Fruit fly (Drosophila melanogaster) whole organism, prepupa: Measurements from ENCODE around the gene CG7183.
A peak's percentile ranks its signal among the peaks of the same experiment; 100 is the strongest.

ENCODE experiments used
- CG11762 ChIP-seq: fragments of 200-800 bp; sonication (Bioruptor generic); optimal IDR thresholded peaks from 3 replicates; lab custom pipeline; 2016; ENCODE audit warnings: missing biosample characterization, missing genetic modification characterization; ENCODE audit not compliant: insufficient read depth
- CG11902 ChIP-seq: fragments of 200-800 bp; sonication (Bioruptor generic); optimal IDR thresholded peaks from 3 replicates; lab custom pipeline; 2016; ENCODE audit warnings: missing biosample characterization, missing genetic modification characterization
- CG15336 ChIP-seq: fragments of 200-800 bp; sonication (Bioruptor generic); IDR thresholded peaks from 2 replicates; pipeline ENCODE4 v1.3.6; 2022; ENCODE audit warnings: missing biosample characterization, missing genetic modification characterization
- CG1621 ChIP-seq: fragments of 200-800 bp; sonication (Bioruptor generic); optimal IDR thresholded peaks from 3 replicates; lab custom pipeline; 2018; ENCODE audit warnings: missing biosample characterization, mild to moderate bottlenecking, missing genetic modification characterization
- CG34406 ChIP-seq: fragments of 200-800 bp; sonication (Bioruptor generic); optimal IDR thresholded peaks from 3 replicates; lab custom pipeline; 2016; ENCODE audit warnings: missing biosample characterization, missing genetic modification characterization
- CG3919 ChIP-seq: fragments of 200-800 bp; sonication (Bioruptor generic); optimal IDR thresholded peaks from 3 replicates; lab custom pipeline; 2016; ENCODE audit warnings: missing biosample characterization, missing genetic modification characterization
- CG4318 ChIP-seq: fragments of 200-800 bp; sonication (Bioruptor generic); optimal IDR thresholded peaks from 3 replicates; lab custom pipeline; 2017; ENCODE audit warnings: missing biosample characterization, mild to moderate bottlenecking, missing genetic modification characterization
- CG6163 ChIP-seq: fragments of 200-800 bp; sonication (Bioruptor generic); IDR thresholded peaks from 3 replicates; pipeline ENCODE4 v1.3.6; 2022; ENCODE audit warnings: missing biosample characterization, missing genetic modification characterization
- CG6854 ChIP-seq: fragments of 200-800 bp; sonication (Bioruptor generic); optimal IDR thresholded peaks from 2 replicates; lab custom pipeline; 2017; ENCODE audit warnings: missing biosample characterization, mild to moderate bottlenecking, missing genetic modification characterization
- CG8119 ChIP-seq: fragments of 200-800 bp; sonication (Bioruptor generic); IDR thresholded peaks from 3 replicates; pipeline ENCODE4 v1.3.6; 2022; ENCODE audit warnings: missing biosample characterization, missing genetic modification characterization
- CG8319 ChIP-seq: fragments of 200-800 bp; sonication (Bioruptor generic); optimal IDR thresholded peaks from 3 replicates; lab custom pipeline; 2016; ENCODE audit warnings: missing biosample characterization, missing genetic modification characterization
- CG9139 ChIP-seq: fragments of 200-800 bp; sonication (Bioruptor generic); optimal IDR thresholded peaks from 3 replicates; lab custom pipeline; 2017; ENCODE audit warnings: missing biosample characterization, mild to moderate bottlenecking, missing genetic modification characterization
- Eip78C ChIP-seq: fragments of 200-800 bp; sonication (Bioruptor generic); peaks from one replicate; lab custom pipeline; 2016; ENCODE audit warnings: missing biosample characterization, missing genetic modification characterization
- Ets96B ChIP-seq: fragments of 200-800 bp; optimal IDR thresholded peaks from 2 replicates; lab custom pipeline; 2019; ENCODE audit warnings: missing biosample characterization, mild to moderate bottlenecking, missing genetic modification characterization, moderate library complexity
- Gug ChIP-seq: fragments of 200-800 bp; sonication (Bioruptor generic); IDR thresholded peaks from 2 replicates; pipeline ENCODE4 v1.3.6; 2022; ENCODE audit warnings: missing biosample characterization, missing genetic modification characterization
- Hr39 ChIP-seq: fragments of 200-800 bp; sonication (Bioruptor generic); optimal IDR thresholded peaks from 2 replicates; lab custom pipeline; 2016; ENCODE audit warnings: missing biosample characterization, missing genetic modification characterization
- Hr4 ChIP-seq: fragments of 200-800 bp; sonication (Bioruptor generic); optimal IDR thresholded peaks from 3 replicates; lab custom pipeline; 2016; ENCODE audit warnings: missing biosample characterization, missing genetic modification characterization
- Lpt ChIP-seq: fragments of 200-800 bp; sonication (Bioruptor generic); optimal IDR thresholded peaks from 3 replicates; lab custom pipeline; 2016; ENCODE audit warnings: missing biosample characterization, missing genetic modification characterization
- Met ChIP-seq: fragments of 200-800 bp; sonication (Bioruptor generic); optimal IDR thresholded peaks from 3 replicates; lab custom pipeline; 2016; ENCODE audit warnings: missing biosample characterization, missing genetic modification characterization
- OdsH ChIP-seq: fragments of 200-800 bp; sonication (Bioruptor generic); optimal IDR thresholded peaks from 3 replicates; lab custom pipeline; 2016; ENCODE audit warnings: missing biosample characterization, missing genetic modification characterization
- Smox ChIP-seq: fragments of 200-800 bp; sonication (Bioruptor generic); optimal IDR thresholded peaks from 3 replicates; lab custom pipeline; 2016; ENCODE audit warnings: missing biosample characterization, missing genetic modification characterization
- Sox102F ChIP-seq: fragments of 200-800 bp; sonication (Bioruptor generic); optimal IDR thresholded peaks from 2 replicates; lab custom pipeline; 2016; ENCODE audit warnings: missing biosample characterization, mild to moderate bottlenecking, missing genetic modification characterization
- Sox15 ChIP-seq: fragments of 200-800 bp; sonication (Bioruptor generic); optimal IDR thresholded peaks from 3 replicates; lab custom pipeline; 2016; ENCODE audit warnings: missing biosample characterization, missing genetic modification characterization
- achi ChIP-seq: fragments of 200-800 bp; sonication (Bioruptor generic); optimal IDR thresholded peaks from 3 replicates; lab custom pipeline; 2016; ENCODE audit warnings: missing biosample characterization, missing genetic modification characterization
- acj6 ChIP-seq: fragments of 200-800 bp; sonication (Bioruptor generic); optimal IDR thresholded peaks from 3 replicates; lab custom pipeline; 2016; ENCODE audit warnings: missing biosample characterization, missing genetic modification characterization
- cyc ChIP-seq: fragments of 200-800 bp; sonication (Bioruptor generic); optimal IDR thresholded peaks from 3 replicates; lab custom pipeline; 2016; ENCODE audit warnings: missing biosample characterization, missing genetic modification characterization
- dsx ChIP-seq: fragments of 200-800 bp; optimal IDR thresholded peaks from 3 replicates; lab custom pipeline; 2019; ENCODE audit warnings: missing biosample characterization, mild to moderate bottlenecking, missing genetic modification characterization, moderate library complexity; ENCODE audit not compliant: poor library complexity, severe bottlenecking
- eg ChIP-seq: fragments of 200-800 bp; sonication (Bioruptor generic); IDR thresholded peaks from 3 replicates; pipeline ENCODE4 v1.3.6; 2022; ENCODE audit warnings: missing biosample characterization, missing genetic modification characterization
- fd59A ChIP-seq: fragments of 200-800 bp; sonication (Bioruptor generic); optimal IDR thresholded peaks from 2 replicates; lab custom pipeline; 2017; ENCODE audit warnings: missing biosample characterization, mild to moderate bottlenecking, missing genetic modification characterization, missing genetic modification reagents
- fd85E ChIP-seq: fragments of 200-800 bp; sonication (Bioruptor generic); optimal IDR thresholded peaks from 3 replicates; lab custom pipeline; 2016; ENCODE audit warnings: missing biosample characterization, missing genetic modification characterization
- pdm3 ChIP-seq: fragments of 200-800 bp; sonication (Bioruptor generic); optimal IDR thresholded peaks from 3 replicates; lab custom pipeline; 2016; ENCODE audit warnings: missing biosample characterization, missing genetic modification characterization
- salr ChIP-seq, 2 experiments: fragments of 200-800 bp; sonication (Bioruptor generic); optimal IDR thresholded peaks; 3 replicates each; lab custom pipeline; 2016 to 2018; ENCODE audit warnings: missing biosample characterization in 2 of 2, missing genetic modification characterization in 2 of 2, mild to moderate bottlenecking in 1 of 2
- ss ChIP-seq, 2 experiments: fragments of 200-800 bp; sonication (Bioruptor generic); optimal IDR thresholded peaks; 2 replicates in 1 of 2; 3 replicates in 1 of 2; lab custom pipeline; 2017 to 2018; ENCODE audit warnings: mild to moderate bottlenecking in 2 of 2, missing biosample characterization in 2 of 2, missing genetic modification characterization in 2 of 2, moderate library complexity in 1 of 2
- vri ChIP-seq: fragments of 200-800 bp; sonication (Bioruptor generic); optimal IDR thresholded peaks from 3 replicates; lab custom pipeline; 2016; ENCODE audit warnings: missing biosample characterization, mild to moderate bottlenecking, missing genetic modification characterization

Gene CG7183

dm6 chr3R:18215300-18215699 lies 5.2 kb downstream of the CG7183 start (continued):
- TF ChIP-seq Hr4: peak; percentile 55
- peak; percentile 47 for TF ChIP-seq Smox (GFP tag; lab: Kevin White, UChicago)
- peak; percentile 67 for TF ChIP-seq Hr39 (GFP tag; lab: Kevin White, UChicago)
- TF ChIP-seq CG6854: no peak
- TF ChIP-seq ss (GFP tag; optimal IDR thresholded peaks at IDR 0.05; lab: Kevin White, UChicago): no peak
- no peak for TF ChIP-seq Gug
- TF ChIP-seq dsx: no peak
- TF ChIP-seq, all 60 proteins: peak for 23

dm6 chr3R:18208479-18208878 lies 12.0 kb downstream of the CG7183 start, which contains the start of gene CG44158:
Gene CG44158 (plus strand): TSS chr3R:18208779.
- TF ChIP-seq CG11902 (no peak), acj6 (GFP tag; lab: Kevin White, UChicago) (no peak), CG1621 (tag; lab: Kevin White, UChicago) (no peak), fd85E (GFP tag; lab: Kevin White, UChicago) (no peak), Lpt (GFP tag; lab: Kevin White, UChicago) (no peak), Eip78C (no peak), Sox102F (GFP tag; lab: Kevin White, UChicago) (no peak), CG11762 (GFP tag; lab: Kevin White, UChicago) (no peak), CG9139 (GFP tag; lab: Kevin White, UChicago) (no peak), CG4318 (no peak), salr (GFP tag; optimal IDR thresholded peaks at IDR 0.05; lab: Kevin White, UChicago) (no peak), CG3919 (no peak), CG15336 (GFP tag; lab: Robert Waterston, UW) (no peak), Ets96B (tag; lab: Kevin White, UChicago) (no peak), achi (GFP tag; lab: Kevin White, UChicago) (no peak), CG8119 (GFP tag; lab: Robert Waterston, UW) (no peak), eg (no peak), vri (GFP tag; lab: Kevin White, UChicago) (no peak), CG34406 (GFP tag; lab: Kevin White, UChicago) (no peak), Met (GFP tag; lab: Kevin White, UChicago) (no peak)

- TF ChIP-seq Hr4: no peak
- TF ChIP-seq fd59A (GFP tag; lab: Kevin White, UChicago): no peak
- no peak for TF ChIP-seq OdsH
- TF ChIP-seq dsx: peak; percentile 89
- no peak for TF ChIP-seq acj6 (GFP tag; lab: Kevin White, UChicago)
- TF ChIP-seq CG8319 (GFP tag; lab: Kevin White, UChicago): no peak
These were observed 20.6 kb downstream of the CG7183 start for dm6 chr3R:18199885-18200249.

- TF ChIP-seq Met (GFP tag; lab: Kevin White, UChicago): peak; percentile 11
- TF ChIP-seq CG6854: peak; percentile 14
- peak; percentile 11 for TF ChIP-seq Smox (GFP tag; lab: Kevin White, UChicago)
- TF ChIP-seq cyc (GFP tag; lab: Kevin White, UChicago): no peak
- peak; percentile 23 for TF ChIP-seq pdm3 (GFP tag; lab: Kevin White, UChicago)
- no peak for TF ChIP-seq CG6163 (GFP tag; lab: Robert Waterston, UW)
- TF ChIP-seq Sox15 (GFP tag; lab: Kevin White, UChicago): no peak
- TF ChIP-seq, all 60 proteins: peak for 4
These were observed 21.2 kb downstream of the CG7183 start, which contains the start of the genes Ssdp and CG7985 for dm6 chr3R:18199177-18199884. Gene Ssdp (minus strand): TSS chr3R:18199595. Gene CG7985 (plus strand): TSS chr3R:18199857.
